Worm (Caenorhabditis elegans) whole organism, late embryonic: ENCODE measurements around the gene coh-3.
A peak's percentile ranks its signal among the peaks of the same experiment; 100 is the strongest.

ENCODE experiments used
- C08G9.2 ChIP-seq: sonication (generic microtip); optimal IDR thresholded peaks from 2 replicates; lab custom pipeline; 2016; ENCODE audit warnings: mild to moderate bottlenecking, missing genetic modification characterization, moderate library complexity, missing compliant biosample characterization
- K02D7.2 ChIP-seq: sonication (generic microtip); optimal IDR thresholded peaks from 2 replicates; lab custom pipeline; 2017; ENCODE audit warnings: mild to moderate bottlenecking, missing genetic modification characterization, missing compliant biosample characterization
- K09A11.1 ChIP-seq: sonication (generic microtip); optimal IDR thresholded peaks from 2 replicates; lab custom pipeline; 2017; ENCODE audit warnings: antibody characterized with exemption, mild to moderate bottlenecking, missing genetic modification characterization, missing compliant biosample characterization; ENCODE audit not compliant: insufficient read depth
- Y22D7AL.16 ChIP-seq: sonication (generic microtip); optimal IDR thresholded peaks from 2 replicates; lab custom pipeline; 2016; ENCODE audit warnings: missing genetic modification characterization, missing compliant biosample characterization
- ceh-14 ChIP-seq: sonication (generic microtip); optimal IDR thresholded peaks from 2 replicates; lab custom pipeline; 2016; ENCODE audit warnings: missing genotype, missing genetic modification characterization, missing compliant biosample characterization
- ceh-18 ChIP-seq: sonication (generic microtip); optimal IDR thresholded peaks from 2 replicates; lab custom pipeline; 2016; ENCODE audit warnings: missing genetic modification characterization, missing compliant biosample characterization
- ceh-19 ChIP-seq: fragments of 200-800 bp; sonication (Bioruptor generic); optimal IDR thresholded peaks from 2 replicates; lab custom pipeline; 2018; ENCODE audit warnings: mild to moderate bottlenecking, missing genetic modification characterization, missing compliant biosample characterization
- ceh-2 ChIP-seq: sonication (generic microtip); optimal IDR thresholded peaks from 2 replicates; lab custom pipeline; 2016; ENCODE audit warnings: missing genotype, missing genetic modification characterization, missing compliant biosample characterization
- ceh-31 ChIP-seq: sonication (generic microtip); optimal IDR thresholded peaks from 2 replicates; lab custom pipeline; 2016; ENCODE audit warnings: missing genetic modification characterization, missing compliant biosample characterization
- ceh-34 ChIP-seq: sonication (generic microtip); optimal IDR thresholded peaks from 2 replicates; lab custom pipeline; 2016; ENCODE audit warnings: mild to moderate bottlenecking, missing genetic modification characterization, missing compliant biosample characterization
- ceh-45 ChIP-seq: fragments of 200-800 bp; sonication (Bioruptor generic); IDR thresholded peaks from 2 replicates; pipeline ENCODE4 v1.3.6; 2022; ENCODE audit warnings: missing genetic modification reagents, missing genetic modification characterization, missing compliant biosample characterization
- ceh-6 ChIP-seq: fragments of 200-800 bp; sonication (Bioruptor generic); optimal IDR thresholded peaks from 2 replicates; lab custom pipeline; 2018; ENCODE audit warnings: mild to moderate bottlenecking, missing genetic modification characterization, missing compliant biosample characterization
- dmd-4 ChIP-seq: sonication (generic microtip); optimal IDR thresholded peaks from 2 replicates; lab custom pipeline; 2016; ENCODE audit warnings: borderline replicate concordance, missing genetic modification characterization, missing compliant biosample characterization
- elt-2 ChIP-seq: sonication (generic microtip); optimal IDR thresholded peaks from 2 replicates; lab custom pipeline; 2016; ENCODE audit warnings: missing genetic modification reagents, missing genetic modification characterization, missing compliant biosample characterization
- ets-4 ChIP-seq: sonication (generic microtip); optimal IDR thresholded peaks from 2 replicates; lab custom pipeline; 2016; ENCODE audit warnings: missing genetic modification characterization, missing compliant biosample characterization
- fax-1 ChIP-seq: sonication (generic microtip); optimal IDR thresholded peaks from 2 replicates; lab custom pipeline; 2016; ENCODE audit warnings: missing genotype, missing genetic modification characterization, missing compliant biosample characterization
- fkh-10 ChIP-seq: fragments of 150-350 bp; optimal IDR thresholded peaks from 2 replicates; lab custom pipeline; 2014; ENCODE audit warnings: missing biosample characterization, missing genetic modification reagents, missing genetic modification characterization
- hlh-8 ChIP-seq: sonication (generic microtip); optimal IDR thresholded peaks from 2 replicates; lab custom pipeline; 2016; ENCODE audit warnings: missing genotype, missing genetic modification characterization, missing compliant biosample characterization
- lim-6 ChIP-seq: sonication (generic microtip); optimal IDR thresholded peaks from 2 replicates; lab custom pipeline; 2016; ENCODE audit warnings: missing genetic modification characterization, missing compliant biosample characterization
- madf-2 ChIP-seq: sonication (generic microtip); optimal IDR thresholded peaks from 2 replicates; lab custom pipeline; 2017; ENCODE audit warnings: missing genetic modification characterization, missing compliant biosample characterization
- mec-3 ChIP-seq: sonication (generic microtip); optimal IDR thresholded peaks from 2 replicates; lab custom pipeline; 2016; ENCODE audit warnings: borderline replicate concordance, missing genetic modification characterization, missing compliant biosample characterization
- nfya-1 ChIP-seq: sonication (generic microtip); optimal IDR thresholded peaks from 2 replicates; lab custom pipeline; 2017; ENCODE audit warnings: missing genetic modification characterization, mild to moderate bottlenecking, missing compliant biosample characterization, antibody characterized with exemption, moderate library complexity
- nhr-11 ChIP-seq: fragments of 150-350 bp; optimal IDR thresholded peaks from 2 replicates; lab custom pipeline; 2014; ENCODE audit warnings: missing biosample characterization, missing genetic modification characterization
- npax-4 ChIP-seq: sonication (generic microtip); optimal IDR thresholded peaks from 2 replicates; lab custom pipeline; 2016; ENCODE audit warnings: missing genetic modification characterization, missing compliant biosample characterization
- pag-3 ChIP-seq: sonication (generic microtip); optimal IDR thresholded peaks from 2 replicates; lab custom pipeline; 2016; ENCODE audit warnings: missing compliant biosample characterization, missing genetic modification characterization, borderline replicate concordance
- pha-4 ChIP-seq: fragments of 150-350 bp; optimal IDR thresholded peaks from 2 replicates; lab custom pipeline; 2018; ENCODE audit warnings: missing biosample characterization, missing genetic modification reagents, missing genetic modification characterization
- pqm-1 ChIP-seq: sonication (generic microtip); optimal IDR thresholded peaks from 2 replicates; lab custom pipeline; 2016; ENCODE audit warnings: missing genetic modification characterization, missing compliant biosample characterization
- ref-2 ChIP-seq: sonication (generic microtip); optimal IDR thresholded peaks from 2 replicates; lab custom pipeline; 2016; ENCODE audit warnings: missing genetic modification characterization, missing compliant biosample characterization
- rnt-1 ChIP-seq: sonication (generic microtip); optimal IDR thresholded peaks from 2 replicates; lab custom pipeline; 2016; ENCODE audit warnings: missing genetic modification characterization, missing compliant biosample characterization
- sdc-2 ChIP-seq: sonication (generic microtip); optimal IDR thresholded peaks from 2 replicates; lab custom pipeline; 2016; ENCODE audit warnings: missing genotype, missing genetic modification characterization, missing compliant biosample characterization
- sox-2 ChIP-seq: fragments of 200-800 bp; sonication (Bioruptor generic); IDR thresholded peaks from 2 replicates; pipeline ENCODE4 v1.3.6; 2022; ENCODE audit warnings: missing genetic modification reagents, missing genetic modification characterization, missing compliant biosample characterization
- tbx-2 ChIP-seq: sonication (generic microtip); optimal IDR thresholded peaks from 2 replicates; lab custom pipeline; 2016; ENCODE audit warnings: missing genetic modification characterization, missing compliant biosample characterization
- tbx-7 ChIP-seq: sonication (generic microtip); optimal IDR thresholded peaks from 2 replicates; lab custom pipeline; 2016; ENCODE audit warnings: missing genotype, missing genetic modification characterization, missing compliant biosample characterization
- unc-42 ChIP-seq: sonication (generic microtip); optimal IDR thresholded peaks from 2 replicates; lab custom pipeline; 2016; ENCODE audit warnings: missing genotype, missing genetic modification characterization, missing compliant biosample characterization
- unc-86 ChIP-seq: sonication (generic microtip); optimal IDR thresholded peaks from 2 replicates; lab custom pipeline; 2016; ENCODE audit warnings: missing genetic modification characterization, missing compliant biosample characterization
- zip-5 ChIP-seq: sonication (generic microtip); optimal IDR thresholded peaks from 2 replicates; lab custom pipeline; 2016; ENCODE audit warnings: missing genetic modification characterization, missing compliant biosample characterization
- ztf-16 ChIP-seq: sonication (generic microtip); optimal IDR thresholded peaks from 2 replicates; lab custom pipeline; 2017; ENCODE audit warnings: missing genetic modification characterization, missing compliant biosample characterization

Gene coh-3

ce11 chrV:14423268-14423667, 34.0 kb upstream of the coh-3 start, which contains the start of gene rpoa-12:
Gene rpoa-12 (minus strand): TSS chrV:14423304.
- TF ChIP-seq tbx-7 (tag; lab: Kevin White, UChicago), result peak; percentile 69
- peak; percentile 62 for TF ChIP-seq ceh-2
- peak; percentile 66 for TF ChIP-seq C08G9.2 (tag; lab: Kevin White, UChicago)
- no peak for TF ChIP-seq lim-6 (tag; lab: Kevin White, UChicago)
- peak; percentile 5 for TF ChIP-seq dmd-4
- TF ChIP-seq hlh-8 (tag; lab: Kevin White, UChicago), result peak; percentile 18
- no peak for TF ChIP-seq nhr-11 (tag; lab: Kevin White, UChicago)
- TF ChIP-seq ets-4, result peak; percentile 24
- peak; percentile 22 for TF ChIP-seq ceh-14 (tag; lab: Kevin White, UChicago)
- TF ChIP-seq zip-5 (tag; lab: Kevin White, UChicago), result peak; percentile 54
- peak; percentile 76 for TF ChIP-seq tbx-2 (tag; lab: Kevin White, UChicago)
- peak; percentile 15 for TF ChIP-seq fax-1 (tag; lab: Kevin White, UChicago)
- TF ChIP-seq pqm-1, result peak; percentile 21
- no peak for TF ChIP-seq fkh-10 (GFP tag; lab: Kevin White, UChicago)
- no peak for TF ChIP-seq madf-2
- TF ChIP-seq elt-2 (tag; lab: Kevin White, UChicago), result peak; percentile 56
- peak; percentile 16 for TF ChIP-seq ceh-18 (tag; lab: Kevin White, UChicago)
- TF ChIP-seq ceh-34 (tag; lab: Kevin White, UChicago), result peak; percentile 49
- TF ChIP-seq ceh-31 (tag; lab: Kevin White, UChicago), result peak; percentile 86
- TF ChIP-seq ztf-16 (tag; lab: Kevin White, UChicago), result no peak
- no peak for TF ChIP-seq K02D7.2 (tag; lab: Kevin White, UChicago)
- TF ChIP-seq ceh-45 (GFP tag; lab: Robert Waterston, UW), result no peak
- peak; percentile 19 for TF ChIP-seq rnt-1 (tag; lab: Kevin White, UChicago)
- TF ChIP-seq ref-2, result peak; percentile 50
- peak; percentile 49 for TF ChIP-seq unc-42 (tag; lab: Kevin White, UChicago)

- no peak for TF ChIP-seq pha-4
- no peak for TF ChIP-seq npax-4 (tag; lab: Kevin White, UChicago)
- TF ChIP-seq tbx-2 (tag; lab: Kevin White, UChicago), result peak; percentile 36
- peak; percentile 26 for TF ChIP-seq K09A11.1
- peak; percentile 25 for TF ChIP-seq ceh-31 (tag; lab: Kevin White, UChicago)
- peak; percentile 15 for TF ChIP-seq ceh-34 (tag; lab: Kevin White, UChicago)
- peak; percentile 6 for TF ChIP-seq elt-2 (tag; lab: Kevin White, UChicago)
- TF ChIP-seq ceh-19, result no peak
- TF ChIP-seq ceh-14 (tag; lab: Kevin White, UChicago), result peak; percentile 66
- TF ChIP-seq mec-3 (tag; lab: Kevin White, UChicago), result no peak
- TF ChIP-seq zip-5 (tag; lab: Kevin White, UChicago), result peak; percentile 13
- TF ChIP-seq unc-86 (tag; lab: Kevin White, UChicago), result peak; percentile 10
- TF ChIP-seq fax-1 (tag; lab: Kevin White, UChicago), result no peak
- TF ChIP-seq ceh-6 (GFP tag; lab: Kevin White, UChicago), result no peak
- TF ChIP-seq sdc-2, result no peak
- peak; percentile 44 for TF ChIP-seq nfya-1
- no peak for TF ChIP-seq ztf-16 (tag; lab: Kevin White, UChicago)
- no peak for TF ChIP-seq Y22D7AL.16 (tag; lab: Kevin White, UChicago)
Measured at ce11 chrV:14424958-14425492, 32.2 kb upstream of the coh-3 start, which contains the start of gene rrsr-1. Gene rrsr-1 (minus strand): TSS chrV:14425008.

ce11 chrV:14426013-14426412, 31.2 kb upstream of the coh-3 start:
- TF ChIP-seq pag-3 (tag; lab: Kevin White, UChicago) (no peak), sox-2 (peak; percentile 26)
